Fruit fly (Drosophila melanogaster) whole organism, embryonic: ENCODE data around the gene mRpL40.

Experiments used
- Ada2b ChIP-seq: fragments of 200-800 bp; sonication (Bioruptor generic); IDR thresholded peaks from 2 replicates; pipeline ENCODE4 v1.3.6; 2022; ENCODE audit warnings: missing biosample characterization, missing genetic modification characterization
- Atf3 ChIP-seq: fragments of 200-800 bp; sonication (Bioruptor generic); optimal IDR thresholded peaks from 3 replicates; lab custom pipeline; 2016; ENCODE audit warnings: missing biosample characterization, missing genetic modification characterization
- CG10274 ChIP-seq: fragments of 200-800 bp; sonication (Bioruptor generic); optimal IDR thresholded peaks from 3 replicates; lab custom pipeline; 2017; ENCODE audit warnings: missing biosample characterization, mild to moderate bottlenecking, missing genetic modification characterization
- CG10321 ChIP-seq: fragments of 200-800 bp; sonication (Bioruptor generic); IDR thresholded peaks from 2 replicates; pipeline ENCODE4 v1.3.6; 2022; ENCODE audit warnings: missing biosample characterization, missing genetic modification characterization
- CG12071 ChIP-seq: fragments of 200-800 bp; sonication (Bioruptor generic); optimal IDR thresholded peaks from 3 replicates; lab custom pipeline; 2018; ENCODE audit warnings: missing biosample characterization, mild to moderate bottlenecking, missing genetic modification characterization
- CG12155 ChIP-seq: fragments of 200-800 bp; sonication (Bioruptor generic); optimal IDR thresholded peaks from 3 replicates; lab custom pipeline; 2016; ENCODE audit warnings: missing biosample characterization, missing genetic modification characterization
- CG12219 ChIP-seq: fragments of 200-800 bp; sonication (Bioruptor generic); optimal IDR thresholded peaks from 3 replicates; lab custom pipeline; 2018; ENCODE audit warnings: missing biosample characterization, mild to moderate bottlenecking, missing genetic modification characterization
- CG14860 ChIP-seq: fragments of 200-800 bp; sonication (Bioruptor generic); IDR thresholded peaks from 3 replicates; pipeline ENCODE4 v1.3.6; 2022; ENCODE audit warnings: missing biosample characterization, missing genetic modification characterization; ENCODE audit not compliant: partially characterized antibody
- CG1603 ChIP-seq: fragments of 200-800 bp; sonication (Bioruptor generic); optimal IDR thresholded peaks from 2 replicates; lab custom pipeline; 2019; ENCODE audit warnings: missing biosample characterization, mild to moderate bottlenecking, missing genetic modification characterization, moderate library complexity
- CG16779 ChIP-seq: fragments of 200-800 bp; sonication (Bioruptor generic); IDR thresholded peaks from 2 replicates; pipeline ENCODE4 v1.3.6; 2022; ENCODE audit warnings: missing biosample characterization, missing genetic modification characterization
- CG17361 ChIP-seq: fragments of 200-800 bp; sonication (Bioruptor generic); IDR thresholded peaks from 3 replicates; pipeline ENCODE4 v1.3.6; 2022; ENCODE audit warnings: missing biosample characterization, missing genetic modification characterization
- CG32532 ChIP-seq: fragments of 200-800 bp; sonication (Bioruptor generic); IDR thresholded peaks from 2 replicates; pipeline ENCODE4 v1.3.6; 2022; ENCODE audit warnings: missing biosample characterization, missing genetic modification characterization
- CG33557 ChIP-seq: fragments of 200-800 bp; sonication (Bioruptor generic); optimal IDR thresholded peaks from 2 replicates; lab custom pipeline; 2019; ENCODE audit warnings: missing biosample characterization, mild to moderate bottlenecking, missing genetic modification characterization, moderate library complexity
- CG34376 ChIP-seq: fragments of 200-800 bp; sonication (Bioruptor generic); optimal IDR thresholded peaks from 2 replicates; lab custom pipeline; 2018; ENCODE audit warnings: missing biosample characterization, mild to moderate bottlenecking, missing genetic modification characterization
- CG3838 ChIP-seq: fragments of 200-800 bp; sonication (Bioruptor generic); optimal IDR thresholded peaks from 3 replicates; lab custom pipeline; 2016; ENCODE audit warnings: missing biosample characterization, missing genetic modification characterization
- CG42726 ChIP-seq: fragments of 200-800 bp; sonication (Bioruptor generic); IDR thresholded peaks from 2 replicates; pipeline ENCODE4 v1.3.6; 2022; ENCODE audit warnings: missing biosample characterization, missing genetic modification characterization; ENCODE audit not compliant: partially characterized antibody
- CG4404 ChIP-seq: fragments of 200-800 bp; sonication (Bioruptor generic); IDR thresholded peaks from 2 replicates; pipeline ENCODE4 v1.3.6; 2022; ENCODE audit warnings: missing biosample characterization, missing genetic modification characterization
- CG4730 ChIP-seq: fragments of 200-800 bp; sonication (Bioruptor generic); IDR thresholded peaks from 2 replicates; pipeline ENCODE4 v1.3.6; 2022; ENCODE audit warnings: missing biosample characterization, missing genetic modification characterization
- CG8359 ChIP-seq: fragments of 200-800 bp; sonication (Bioruptor generic); optimal IDR thresholded peaks from 2 replicates; lab custom pipeline; 2017; ENCODE audit warnings: missing biosample characterization, mild to moderate bottlenecking, missing genetic modification characterization, borderline replicate concordance
- CG8924 ChIP-seq: fragments of 200-800 bp; optimal IDR thresholded peaks from 3 replicates; lab custom pipeline; 2019; ENCODE audit warnings: missing biosample characterization, mild to moderate bottlenecking, missing genetic modification characterization, moderate library complexity
- CTCF ChIP-seq: fragments of 200-800 bp; sonication (Bioruptor generic); optimal IDR thresholded peaks from 2 replicates; lab custom pipeline; 2017; ENCODE audit warnings: missing biosample characterization, mild to moderate bottlenecking, missing genetic modification characterization, moderate library complexity
- Fer2 ChIP-seq: fragments of 200-800 bp; sonication (Bioruptor generic); optimal IDR thresholded peaks from 2 replicates; lab custom pipeline; 2018; ENCODE audit warnings: missing biosample characterization, mild to moderate bottlenecking, missing genetic modification characterization, moderate library complexity
- Hmx ChIP-seq: fragments of 200-800 bp; sonication (Bioruptor generic); optimal IDR thresholded peaks from 2 replicates; lab custom pipeline; 2016; ENCODE audit warnings: missing biosample characterization, missing genetic modification characterization
- NfI ChIP-seq: fragments of 200-800 bp; sonication (Bioruptor generic); optimal IDR thresholded peaks from 3 replicates; lab custom pipeline; 2018; ENCODE audit warnings: missing biosample characterization, mild to moderate bottlenecking, missing genetic modification characterization, moderate library complexity
- PHDP ChIP-seq: fragments of 200-800 bp; sonication (Bioruptor generic); optimal IDR thresholded peaks from 3 replicates; lab custom pipeline; 2018; ENCODE audit warnings: missing biosample characterization, mild to moderate bottlenecking, missing genetic modification characterization, moderate library complexity
- Usf ChIP-seq: fragments of 200-800 bp; sonication (Bioruptor generic); optimal IDR thresholded peaks from 2 replicates; lab custom pipeline; 2017; ENCODE audit warnings: missing genotype, missing biosample characterization, missing genetic modification characterization
- aop ChIP-seq: fragments of 200-800 bp; sonication (Bioruptor generic); IDR thresholded peaks from 2 replicates; pipeline ENCODE4 v1.3.6; 2022; ENCODE audit warnings: missing biosample characterization, missing genetic modification characterization
- ato ChIP-seq: fragments of 200-800 bp; sonication (Bioruptor generic); IDR thresholded peaks from 2 replicates; pipeline ENCODE4 v1.3.6; 2022; ENCODE audit warnings: missing biosample characterization, missing genetic modification characterization; ENCODE audit not compliant: partially characterized antibody
- br ChIP-seq: fragments of >200 bp; optimal IDR thresholded peaks from 2 replicates; lab custom pipeline; 2017
- cg ChIP-seq: fragments of 200-800 bp; sonication (Bioruptor generic); optimal IDR thresholded peaks from 3 replicates; lab custom pipeline; 2019; ENCODE audit warnings: missing biosample characterization, mild to moderate bottlenecking, missing genetic modification characterization, moderate library complexity
- chinmo ChIP-seq: fragments of 200-800 bp; sonication (Bioruptor generic); IDR thresholded peaks from 4 replicates; pipeline ENCODE4 v1.3.6; 2022; ENCODE audit warnings: missing biosample characterization, missing genetic modification characterization; ENCODE audit not compliant: partially characterized antibody
- crc ChIP-seq: fragments of 200-800 bp; sonication (Bioruptor generic); optimal IDR thresholded peaks from 2 replicates; lab custom pipeline; 2016; ENCODE audit warnings: missing biosample characterization, missing genetic modification characterization
- fd102C ChIP-seq: fragments of 200-800 bp; sonication (Bioruptor generic); optimal IDR thresholded peaks from 2 replicates; lab custom pipeline; 2018; ENCODE audit warnings: missing biosample characterization, mild to moderate bottlenecking, missing genetic modification characterization, moderate library complexity
- fd64A ChIP-seq: fragments of 200-800 bp; sonication (Bioruptor generic); optimal IDR thresholded peaks from 3 replicates; lab custom pipeline; 2018; ENCODE audit warnings: missing biosample characterization, mild to moderate bottlenecking, missing genetic modification characterization
- ftz-f1 ChIP-seq: fragments of 200-800 bp; sonication (Bioruptor generic); optimal IDR thresholded peaks from 2 replicates; lab custom pipeline; 2016; ENCODE audit warnings: missing biosample characterization, missing genetic modification characterization
- ham ChIP-seq: fragments of 200-800 bp; sonication (Bioruptor generic); IDR thresholded peaks from 2 replicates; pipeline ENCODE4 v1.3.6; 2022; ENCODE audit warnings: missing biosample characterization, missing genetic modification characterization
- her ChIP-seq: fragments of 200-800 bp; sonication (Bioruptor generic); optimal IDR thresholded peaks from 2 replicates; lab custom pipeline; 2016; ENCODE audit warnings: missing biosample characterization, missing genetic modification characterization
- hth ChIP-seq: fragments of >200 bp; optimal IDR thresholded peaks from 2 replicates; lab custom pipeline; 2017; ENCODE audit warnings: inconsistent platforms
- ind ChIP-seq: fragments of 200-800 bp; sonication (Bioruptor generic); optimal IDR thresholded peaks from 3 replicates; lab custom pipeline; 2016; ENCODE audit warnings: missing biosample characterization, missing genetic modification characterization
- inv ChIP-seq: fragments of 200-800 bp; sonication (Bioruptor generic); IDR thresholded peaks from 2 replicates; pipeline ENCODE4 v1.3.6; 2022; ENCODE audit warnings: missing biosample characterization, missing genetic modification characterization; ENCODE audit not compliant: partially characterized antibody
- jing ChIP-seq: fragments of 200-800 bp; sonication (Bioruptor generic); optimal IDR thresholded peaks from 2 replicates; lab custom pipeline; 2018; ENCODE audit warnings: missing biosample characterization, mild to moderate bottlenecking, missing genetic modification characterization
- kay ChIP-seq: fragments of 200-800 bp; sonication (Bioruptor generic); optimal IDR thresholded peaks from 2 replicates; lab custom pipeline; 2016; ENCODE audit warnings: missing biosample characterization, missing genetic modification characterization
- klu ChIP-seq: fragments of 200-800 bp; sonication (Bioruptor generic); IDR thresholded peaks from 2 replicates; pipeline ENCODE4 v1.3.6; 2022; ENCODE audit warnings: missing biosample characterization, missing genetic modification characterization
- nom ChIP-seq: fragments of 200-800 bp; sonication (Bioruptor generic); optimal IDR thresholded peaks from 2 replicates; lab custom pipeline; 2017; ENCODE audit warnings: missing biosample characterization, missing genetic modification characterization, mild to moderate bottlenecking, moderate library complexity, missing genetic modification reagents
- pzg ChIP-seq: fragments of 200-800 bp; sonication (Bioruptor generic); optimal IDR thresholded peaks from 3 replicates; lab custom pipeline; 2018; ENCODE audit warnings: missing biosample characterization, mild to moderate bottlenecking, missing genetic modification characterization, moderate library complexity
- ro ChIP-seq: fragments of 200-800 bp; sonication (Bioruptor generic); IDR thresholded peaks from 2 replicates; pipeline ENCODE4 v1.3.6; 2022; ENCODE audit warnings: missing biosample characterization, missing genetic modification characterization
- sens ChIP-seq: fragments of 200-800 bp; sonication (Bioruptor generic); peaks from one replicate; lab custom pipeline; 2016; ENCODE audit warnings: missing biosample characterization, missing genetic modification characterization
- sr ChIP-seq: fragments of 200-800 bp; sonication (Bioruptor generic); IDR thresholded peaks from 3 replicates; pipeline ENCODE4 v1.3.6; 2022; ENCODE audit warnings: missing biosample characterization, missing genetic modification characterization
- ttk ChIP-seq: fragments of 200-800 bp; sonication (Bioruptor generic); IDR thresholded peaks from 2 replicates; pipeline ENCODE4 v2.1.2; 2022; ENCODE audit warnings: missing biosample characterization, missing genetic modification characterization
- vvl ChIP-seq: fragments of 200-800 bp; sonication (Bioruptor generic); IDR thresholded peaks from 2 replicates; pipeline ENCODE4 v1.3.6; 2022; ENCODE audit warnings: missing biosample characterization, missing genetic modification characterization
- wek ChIP-seq: fragments of 200-800 bp; sonication (Bioruptor generic); optimal IDR thresholded peaks from 3 replicates; lab custom pipeline; 2018; ENCODE audit warnings: missing biosample characterization, mild to moderate bottlenecking, missing genetic modification characterization, moderate library complexity

Gene mRpL40

dm6 chr3R:11454210-11454904 lies 46.6 kb downstream of the mRpL40 start (continued):
- TF ChIP-seq ato (GFP tag; lab: Robert Waterston, UW) (no peak), cg (GFP tag; lab: Kevin White, UChicago) (no peak), ttk (GFP tag; lab: Robert Waterston, UW) (no peak; the same call in none of the 2 replicates), CG32532 (peak; percentile 76), NfI (GFP tag; lab: Kevin White, UChicago) (peak; percentile 59), ind (GFP tag; lab: Kevin White, UChicago) (peak; percentile 59), CG10321 (GFP tag; lab: Robert Waterston, UW) (no peak), pzg (no peak), jing (no peak), PHDP (tag; lab: Kevin White, UChicago) (peak; percentile 63), CG12219 (GFP tag; lab: Kevin White, UChicago) (peak; percentile 29), CG34376 (GFP tag; lab: Kevin White, UChicago) (no peak), CG12155 (GFP tag; lab: Kevin White, UChicago) (peak; percentile 63), fd64A (no peak), wek (GFP tag; lab: Kevin White, UChicago) (no peak), chinmo (GFP tag; lab: Robert Waterston, UW) (no peak), Fer2 (tag; lab: Kevin White, UChicago) (no peak), kay (GFP tag; lab: Kevin White, UChicago) (peak; percentile 55), CG12071 (GFP tag; lab: Kevin White, UChicago) (peak; percentile 22), her (GFP tag; lab: Kevin White, UChicago) (no peak), CG42726 (no peak), CG16779 (GFP tag; lab: Robert Waterston, UW) (no peak), CTCF (GFP tag; lab: Kevin White, UChicago) (no peak), klu (GFP tag; lab: Robert Waterston, UW) (peak; percentile 54; the same call in 1 of the 2 replicates), CG1603 (tag; lab: Kevin White, UChicago) (no peak), Hmx (GFP tag; lab: Kevin White, UChicago) (peak; percentile 40), CG14860 (no peak), nom (GFP tag; lab: Kevin White, UChicago) (no peak), Atf3 (GFP tag; lab: Kevin White, UChicago) (peak; percentile 3), crc (peak; percentile 5), ro (GFP tag; lab: Robert Waterston, UW) (0 out of 2 replicates have a peak, but pooled peaks have one; percentile 26), CG8924 (tag; lab: Kevin White, UChicago) (peak; percentile 46), CG17361 (GFP tag; lab: Robert Waterston, UW) (peak; percentile 72), aop (GFP tag; lab: Robert Waterston, UW) (no peak), br (lab: Kevin White, UChicago) (no peak), CG8359 (GFP tag; lab: Kevin White, UChicago) (no peak), Usf (peak; percentile 74), vvl (GFP tag; lab: Robert Waterston, UW) (0 out of 2 replicates have a peak, but pooled peaks have one; percentile 31), CG3838 (GFP tag; lab: Kevin White, UChicago) (no peak), CG4404 (GFP tag; lab: Robert Waterston, UW) (peak; percentile 46), CG4730 (GFP tag; lab: Robert Waterston, UW) (no peak), sens (peak; percentile 68), CG10274 (GFP tag; lab: Kevin White, UChicago) (peak; percentile 97), CG33557 (no peak), ftz-f1 (GFP tag; lab: Kevin White, UChicago) (no peak), fd102C (GFP tag; lab: Kevin White, UChicago) (no peak), inv (GFP tag; lab: Robert Waterston, UW) (no peak), hth (lab: Kevin White, UChicago) (no peak), sr (GFP tag; lab: Robert Waterston, UW) (no peak), ham (GFP tag; lab: Robert Waterston, UW) (no peak), Ada2b (peak; percentile 49)
